Worm (Caenorhabditis elegans) whole organism, early embryonic: ENCODE measurements around the gene K10G4.3.

Experiments used
- B0310.2 ChIP-seq: sonication (generic microtip); optimal IDR thresholded peaks from 2 replicates; lab custom pipeline; 2016; ENCODE audit warnings: mild to moderate bottlenecking, missing genetic modification characterization, missing compliant biosample characterization
- ama-1 ChIP-seq: fragments of 150-350 bp; optimal IDR thresholded peaks from 2 replicates; lab custom pipeline; 2014
- ceh-13 ChIP-seq: fragments of 200-800 bp; sonication (Bioruptor generic); optimal IDR thresholded peaks from 2 replicates; lab custom pipeline; 2018; ENCODE audit warnings: mild to moderate bottlenecking, missing genetic modification characterization, missing compliant biosample characterization
- ceh-36 ChIP-seq: sonication (generic microtip); optimal IDR thresholded peaks from 2 replicates; lab custom pipeline; 2016; ENCODE audit warnings: missing genetic modification characterization, inconsistent platforms, missing compliant biosample characterization
- ets-7 ChIP-seq: sonication (generic microtip); optimal IDR thresholded peaks from 2 replicates; lab custom pipeline; 2016; ENCODE audit warnings: missing genotype, missing genetic modification characterization, missing compliant biosample characterization
- flt-1 ChIP-seq: fragments of 200-800 bp; sonication (Bioruptor generic); IDR thresholded peaks from 2 replicates; pipeline ENCODE4 v1.3.6; 2022; ENCODE audit warnings: missing genetic modification characterization, missing compliant biosample characterization
- hnd-1 ChIP-seq: sonication (generic microtip); optimal IDR thresholded peaks from 2 replicates; lab custom pipeline; 2016; ENCODE audit warnings: missing genetic modification characterization, missing compliant biosample characterization
- pes-1 ChIP-seq: fragments of 200-800 bp; sonication (Bioruptor generic); IDR thresholded peaks from 2 replicates; pipeline ENCODE4 v1.3.6; 2022; ENCODE audit warnings: missing genetic modification reagents, missing genetic modification characterization, missing compliant biosample characterization
- tbx-11 ChIP-seq: fragments of 200-800 bp; sonication (Bioruptor generic); IDR thresholded peaks from 2 replicates; pipeline ENCODE4 v1.3.6; 2022; ENCODE audit warnings: missing genetic modification characterization, missing compliant biosample characterization
- tbx-37 ChIP-seq: fragments of 200-800 bp; sonication (Bioruptor generic); conservative IDR thresholded peaks from 2 replicates; pipeline ENCODE4 v1.3.6; 2022; ENCODE audit warnings: missing genetic modification reagents, missing genetic modification characterization, missing compliant biosample characterization
- tra-4 ChIP-seq: sonication (generic microtip); optimal IDR thresholded peaks from 2 replicates; lab custom pipeline; 2017; ENCODE audit warnings: missing genetic modification characterization, missing compliant biosample characterization

DNA sequence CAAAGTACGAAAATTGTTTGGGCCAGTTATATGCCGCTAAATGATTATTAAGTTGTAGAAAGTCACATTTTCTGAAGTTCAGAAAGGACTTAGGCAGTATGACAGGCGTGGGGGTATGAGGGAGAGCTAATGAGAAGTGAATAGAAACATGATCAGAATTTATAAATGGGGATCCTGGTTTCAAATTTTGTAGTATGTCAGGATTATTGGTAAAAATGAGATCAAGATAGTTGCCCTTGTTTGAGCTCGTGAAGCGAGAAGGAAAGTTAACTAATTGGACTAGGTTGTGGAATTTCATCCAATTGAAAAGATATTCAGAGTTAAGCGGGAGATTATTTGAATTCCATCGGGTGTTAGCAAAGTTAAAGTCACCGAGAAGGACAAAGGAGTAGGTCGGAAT, 32.4 kb downstream of the K10G4.3 start:
- TF ChIP-seq B0310.2 (tag; lab: Kevin White, UChicago) (no peak), hnd-1 (tag; lab: Kevin White, UChicago) (no peak), tbx-11 (GFP tag; lab: Robert Waterston, UW) (no peak), flt-1 (GFP tag; lab: Robert Waterston, UW) (no peak), pes-1 (GFP tag; lab: Robert Waterston, UW) (no peak), tra-4 (no peak), ama-1 (lab: Kevin White, UChicago) (no peak), ets-7 (tag; lab: Kevin White, UChicago) (no peak), ceh-13 (GFP tag; lab: Kevin White, UChicago) (no peak), ceh-36 (tag; lab: Kevin White, UChicago) (no peak), tbx-37 (GFP tag; lab: Robert Waterston, UW) (no peak)
